Fruit fly (Drosophila melanogaster): ENCODE results near the gene CG9886.

Gene CG9886

DNA sequence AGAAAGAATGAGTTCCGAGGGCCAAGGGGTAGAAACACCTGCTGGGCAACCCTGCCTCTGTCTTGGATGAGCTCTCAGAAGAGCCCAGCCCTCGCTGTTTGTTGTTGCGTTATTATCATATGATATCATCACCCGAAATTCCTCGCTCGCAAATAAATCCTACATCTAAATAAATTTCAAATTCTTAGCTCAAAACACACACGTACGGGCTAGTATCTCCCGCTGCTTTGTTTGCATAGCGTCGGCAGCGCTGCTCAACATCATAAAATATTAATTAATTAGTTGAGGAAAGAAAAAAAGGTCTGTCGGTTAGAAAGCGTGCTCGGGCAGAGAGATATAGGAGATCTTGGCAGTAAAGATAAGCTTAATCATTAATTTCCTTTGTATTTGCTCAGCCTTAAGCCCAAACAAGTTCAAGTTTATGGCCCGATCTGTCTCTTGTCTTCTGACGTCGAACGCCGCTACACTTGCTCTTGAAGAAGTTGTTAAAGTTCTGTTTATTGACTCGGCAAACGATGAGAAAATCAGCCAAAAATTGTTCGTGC lies 53.3 kb downstream of the CG9886 start:
- TF ChIP-seq ttk (optimal IDR thresholded peaks at IDR 0.05), result no peak
- TF ChIP-seq Sin3A (optimal IDR thresholded peaks at IDR 0.05), result no peak
- no peak for TF ChIP-seq insv (optimal IDR thresholded peaks at IDR 0.05)
- TF ChIP-seq Myc (optimal IDR thresholded peaks at IDR 0.05), result no peak
- no peak for TF ChIP-seq psq (optimal IDR thresholded peaks at IDR 0.05)
